Worm (Caenorhabditis elegans) whole organism, L4 larva: Measurements from ENCODE around the gene T03F7.6.

Source experiments
- D1046.2 ChIP-seq: fragments of 200-800 bp; sonication (Bioruptor generic); IDR thresholded peaks from 2 replicates; pipeline ENCODE4 v1.3.6; 2022; ENCODE audit warnings: missing genetic modification characterization, missing compliant biosample characterization
- Y75B8A.6 ChIP-seq: fragments of 200-800 bp; sonication (Bioruptor generic); IDR thresholded peaks from 2 replicates; pipeline ENCODE4 v1.3.6; 2022; ENCODE audit warnings: missing genetic modification reagents, missing genetic modification characterization, missing compliant biosample characterization
- ZK337.2 ChIP-seq: fragments of 200-800 bp; sonication (Bioruptor generic); IDR thresholded peaks from 2 replicates; pipeline ENCODE4 v1.3.6; 2022; ENCODE audit warnings: missing genetic modification reagents, missing genetic modification characterization, missing compliant biosample characterization
- ama-1 ChIP-seq: fragments of 150-350 bp; optimal IDR thresholded peaks from 2 replicates; lab custom pipeline; 2014; ENCODE audit warnings: inconsistent platforms, mixed read lengths
- ceh-20 ChIP-seq: fragments of 200-800 bp; sonication (Bioruptor generic); IDR thresholded peaks from 2 replicates; pipeline ENCODE4 v1.3.6; 2022; ENCODE audit warnings: missing genetic modification reagents, missing genetic modification characterization, missing compliant biosample characterization
- ceh-28 ChIP-seq: fragments of 150-350 bp; optimal IDR thresholded peaks from 2 replicates; lab custom pipeline; 2014; ENCODE audit warnings: missing biosample characterization, missing genetic modification reagents, missing genetic modification characterization
- ceh-44 ChIP-seq: fragments of 200-800 bp; sonication (Bioruptor generic); IDR thresholded peaks from 2 replicates; pipeline ENCODE4 v1.3.6; 2022; ENCODE audit warnings: missing genetic modification reagents, missing genetic modification characterization, missing compliant biosample characterization
- ceh-62 ChIP-seq: sonication (generic microtip); optimal IDR thresholded peaks from 2 replicates; lab custom pipeline; 2017; ENCODE audit warnings: missing biosample characterization, missing genetic modification characterization
- ces-1 ChIP-seq: fragments of 150-350 bp; sonication (generic microtip); optimal IDR thresholded peaks from 4 replicates; lab custom pipeline; 2014; ENCODE audit warnings: missing biosample characterization, missing genetic modification reagents, missing genetic modification characterization
- cey-2 ChIP-seq: sonication (generic microtip); optimal IDR thresholded peaks from 3 replicates; lab custom pipeline; 2017; ENCODE audit warnings: missing genetic modification characterization, mild to moderate bottlenecking, missing compliant biosample characterization, antibody characterized with exemption, borderline replicate concordance; ENCODE audit not compliant: insufficient read depth
- ctbp-1 ChIP-seq: fragments of 200-800 bp; sonication (Bioruptor generic); IDR thresholded peaks from 2 replicates; pipeline ENCODE4 v1.3.6; 2022; ENCODE audit warnings: missing genetic modification reagents, missing genetic modification characterization, missing compliant biosample characterization
- daf-12 ChIP-seq: fragments of 150-350 bp; optimal IDR thresholded peaks from 2 replicates; lab custom pipeline; 2014; ENCODE audit warnings: missing biosample characterization, missing genetic modification reagents, missing genetic modification characterization
- daf-16 ChIP-seq, 3 experiments: sonication (generic microtip); optimal IDR thresholded peaks; 2 replicates each; lab custom pipeline; 2016 to 2017; ENCODE audit warnings: missing genetic modification characterization in 3 of 3, missing genetic modification reagents in 3 of 3, mild to moderate bottlenecking in 2 of 3, missing compliant biosample characterization in 2 of 3, missing biosample characterization in 1 of 3, moderate library complexity in 1 of 3
- daf-19 ChIP-seq: fragments of 200-800 bp; sonication (Bioruptor generic); conservative IDR thresholded peaks from 2 replicates; pipeline ENCODE4 v1.3.6; 2022; ENCODE audit warnings: missing genetic modification characterization, missing compliant biosample characterization
- dmd-6 ChIP-seq: fragments of 200-800 bp; sonication (Bioruptor generic); IDR thresholded peaks from 2 replicates; pipeline ENCODE4 v1.3.6; 2022; ENCODE audit warnings: missing genetic modification reagents, missing genetic modification characterization, missing compliant biosample characterization
- dmd-8 ChIP-seq: fragments of 200-800 bp; sonication (Bioruptor generic); IDR thresholded peaks from 2 replicates; pipeline ENCODE4 v1.3.6; 2022; ENCODE audit warnings: missing genetic modification characterization, missing compliant biosample characterization
- dpl-1 ChIP-seq: fragments of 150-350 bp; optimal IDR thresholded peaks from 2 replicates; lab custom pipeline; 2014; ENCODE audit warnings: missing biosample characterization, missing genetic modification reagents, missing genetic modification characterization
- duxl-1 ChIP-seq: sonication (generic microtip); optimal IDR thresholded peaks from 2 replicates; lab custom pipeline; 2016; ENCODE audit warnings: mild to moderate bottlenecking, missing genetic modification characterization, moderate library complexity, missing compliant biosample characterization; ENCODE audit not compliant: poor library complexity
- hlh-11 ChIP-seq: fragments of 200-800 bp; sonication (Bioruptor generic); optimal IDR thresholded peaks from 2 replicates; lab custom pipeline; 2018; ENCODE audit warnings: mild to moderate bottlenecking, missing genetic modification characterization, missing compliant biosample characterization
- hlh-30 ChIP-seq: sonication (generic microtip); optimal IDR thresholded peaks from 2 replicates; lab custom pipeline; 2017; ENCODE audit warnings: antibody characterized with exemption, mild to moderate bottlenecking, missing genetic modification characterization, missing compliant biosample characterization; ENCODE audit not compliant: insufficient read depth
- jun-1 ChIP-seq: fragments of 150-350 bp; optimal IDR thresholded peaks from 2 replicates; lab custom pipeline; 2014; ENCODE audit warnings: missing biosample characterization, missing genetic modification reagents, missing genetic modification characterization
- lin-1 ChIP-seq: fragments of 200-800 bp; sonication (Bioruptor generic); IDR thresholded peaks from 2 replicates; pipeline ENCODE4 v1.3.6; 2022; ENCODE audit warnings: missing genetic modification reagents, missing genetic modification characterization, missing compliant biosample characterization
- lin-39 ChIP-seq: fragments of 150-350 bp; optimal IDR thresholded peaks from 2 replicates; lab custom pipeline; 2014; ENCODE audit warnings: missing biosample characterization, missing genetic modification reagents, missing genetic modification characterization
- madf-9 ChIP-seq: fragments of 200-800 bp; sonication (Bioruptor generic); conservative IDR thresholded peaks from 2 replicates; pipeline ENCODE4 v1.3.6; 2022; ENCODE audit warnings: missing genetic modification reagents, missing genetic modification characterization, missing compliant biosample characterization
- mdl-1 ChIP-seq, 2 experiments: fragments of 150-350 bp in 1 of 2; sonication (generic microtip) in 1 of 2; optimal IDR thresholded peaks; 2 replicates each; lab custom pipeline; 2014 to 2017; ENCODE audit warnings: missing biosample characterization in 2 of 2, missing genetic modification characterization in 2 of 2
- mxl-3 ChIP-seq: fragments of 200-800 bp; sonication (Bioruptor generic); optimal IDR thresholded peaks from 2 replicates; lab custom pipeline; 2018; ENCODE audit warnings: mild to moderate bottlenecking, missing genetic modification characterization, missing compliant biosample characterization
- nhr-102 ChIP-seq: sonication (generic microtip); optimal IDR thresholded peaks from 2 replicates; lab custom pipeline; 2016; ENCODE audit warnings: mild to moderate bottlenecking, missing genetic modification characterization, moderate library complexity, missing compliant biosample characterization
- nhr-11 ChIP-seq: fragments of 150-350 bp; optimal IDR thresholded peaks from 2 replicates; lab custom pipeline; 2014; ENCODE audit warnings: missing biosample characterization, missing genetic modification characterization
- nhr-25 ChIP-seq: sonication (generic microtip); optimal IDR thresholded peaks from 2 replicates; lab custom pipeline; 2017; ENCODE audit warnings: missing genetic modification characterization, mild to moderate bottlenecking, missing compliant biosample characterization, antibody characterized with exemption, moderate library complexity, borderline replicate concordance; ENCODE audit not compliant: insufficient read depth
- nhr-28 ChIP-seq: fragments of 150-350 bp; optimal IDR thresholded peaks from 2 replicates; lab custom pipeline; 2014; ENCODE audit warnings: missing biosample characterization, missing genetic modification characterization
- nhr-41 ChIP-seq: fragments of 200-800 bp; sonication (Bioruptor generic); IDR thresholded peaks from 2 replicates; pipeline ENCODE4 v1.3.6; 2022; ENCODE audit warnings: missing genetic modification reagents, missing genetic modification characterization, missing compliant biosample characterization
- nhr-48 ChIP-seq: sonication (generic microtip); optimal IDR thresholded peaks from 2 replicates; lab custom pipeline; 2016; ENCODE audit warnings: mild to moderate bottlenecking, missing genetic modification characterization, missing compliant biosample characterization
- nhr-77 ChIP-seq: fragments of 150-350 bp; optimal IDR thresholded peaks from 2 replicates; lab custom pipeline; 2014; ENCODE audit warnings: missing biosample characterization, missing genetic modification characterization
- php-3 ChIP-seq: fragments of 200-800 bp; sonication (Bioruptor generic); IDR thresholded peaks from 2 replicates; pipeline ENCODE4 v1.3.6; 2022; ENCODE audit warnings: missing genetic modification reagents, missing genetic modification characterization, missing compliant biosample characterization
- pqm-1 ChIP-seq: sonication (generic microtip); optimal IDR thresholded peaks from 2 replicates; lab custom pipeline; 2017; ENCODE audit warnings: missing biosample characterization, missing genetic modification characterization
- sdz-12 ChIP-seq: fragments of 200-800 bp; sonication (Bioruptor generic); optimal IDR thresholded peaks from 2 replicates; lab custom pipeline; 2018; ENCODE audit warnings: mild to moderate bottlenecking, missing genetic modification characterization, missing compliant biosample characterization
- set-16 ChIP-seq: fragments of 200-800 bp; sonication (Bioruptor generic); IDR thresholded peaks from 2 replicates; pipeline ENCODE4 v1.3.6; 2022; ENCODE audit warnings: missing genetic modification reagents, missing genetic modification characterization, missing compliant biosample characterization
- snpc-4 ChIP-seq: fragments of 150-350 bp; optimal IDR thresholded peaks from 2 replicates; lab custom pipeline; 2014; ENCODE audit warnings: missing biosample characterization, missing genetic modification characterization
- tra-1 ChIP-seq: fragments of 200-800 bp; sonication (Bioruptor generic); IDR thresholded peaks from 2 replicates; pipeline ENCODE4 v1.3.6; 2022; ENCODE audit warnings: missing genetic modification reagents, missing genetic modification characterization, missing compliant biosample characterization
- unc-39 ChIP-seq: sonication (generic microtip); optimal IDR thresholded peaks from 2 replicates; lab custom pipeline; 2017; ENCODE audit warnings: missing biosample characterization, missing genetic modification characterization
- unc-62 ChIP-seq, 3 experiments: fragments of 150-350 bp in 1 of 3; sonication (generic microtip); optimal IDR thresholded peaks in 2 of 3; peaks in 1 of 3; 1 replicate in 1 of 3; 2 replicates in 2 of 3; lab custom pipeline; 2014 to 2017; ENCODE audit warnings: missing biosample characterization in 3 of 3, missing genetic modification characterization in 3 of 3, missing genetic modification reagents in 3 of 3, missing genotype in 1 of 3
- zfp-2 ChIP-seq: sonication (generic microtip); optimal IDR thresholded peaks from 2 replicates; lab custom pipeline; 2016; ENCODE audit warnings: mild to moderate bottlenecking, missing genetic modification characterization, missing compliant biosample characterization
- zip-11 ChIP-seq: fragments of 200-800 bp; sonication (Bioruptor generic); IDR thresholded peaks from 2 replicates; pipeline ENCODE4 v1.3.6; 2022; ENCODE audit warnings: missing genetic modification characterization, missing compliant biosample characterization
- zip-2 ChIP-seq: fragments of 150-350 bp; optimal IDR thresholded peaks from 2 replicates; lab custom pipeline; 2014; ENCODE audit warnings: missing biosample characterization, missing genetic modification characterization
- ztf-11 ChIP-seq: fragments of 150-350 bp; optimal IDR thresholded peaks from 2 replicates; lab custom pipeline; 2014; ENCODE audit warnings: missing biosample characterization, missing genetic modification characterization
- ztf-7 ChIP-seq: fragments of 150-350 bp; optimal IDR thresholded peaks from 2 replicates; lab custom pipeline; 2014; ENCODE audit warnings: missing biosample characterization, missing genetic modification characterization

T03F7.6 gene

DNA sequence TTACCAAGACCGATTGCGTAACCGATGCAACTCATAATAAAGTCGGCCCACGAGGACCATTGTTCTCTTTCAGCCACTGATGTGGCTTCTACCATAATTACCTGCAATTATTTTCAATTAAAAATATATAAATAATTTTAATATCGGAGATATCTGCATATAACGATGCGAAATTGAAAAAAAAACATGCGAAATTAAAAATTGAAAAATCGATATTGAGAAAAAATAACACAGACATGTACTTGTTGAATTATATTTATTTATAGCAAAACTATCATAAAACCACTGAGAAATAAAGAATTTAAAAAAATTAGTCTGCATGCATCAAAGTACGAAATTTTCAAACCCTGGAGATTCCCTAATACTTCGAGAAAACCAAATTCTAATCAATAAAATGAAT lies 13.9 kb downstream of the T03F7.6 start, which contains the start of gene snf-11 (continued):
- no peak for TF ChIP-seq set-16 (GFP tag; lab: Robert Waterston, UW)
- no peak for TF ChIP-seq nhr-102
- TF ChIP-seq hlh-30 (tag; lab: Kevin White, UChicago): no peak
- TF ChIP-seq zip-11: no peak

DNA sequence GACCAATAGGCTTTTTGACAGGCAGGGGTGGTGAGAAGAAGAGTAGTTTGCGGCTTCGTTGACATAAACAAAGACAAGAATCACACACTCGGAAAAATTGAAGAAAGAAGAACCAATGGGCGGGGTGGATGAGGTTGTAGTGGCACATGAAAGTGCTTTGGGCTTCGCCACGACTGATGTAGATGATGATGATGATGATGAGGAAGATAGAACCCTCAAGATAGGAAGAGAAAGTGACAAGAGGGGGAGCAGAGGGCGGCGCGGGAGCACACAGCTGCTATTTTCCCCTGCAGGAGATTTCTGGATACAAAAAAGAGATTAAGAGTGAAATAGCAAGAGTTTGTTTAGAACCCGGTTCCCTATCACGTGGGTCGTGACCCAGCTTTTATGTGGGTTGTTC lies 14.4 kb downstream of the T03F7.6 start:
- TF ChIP-seq nhr-28 (tag; lab: Kevin White, UChicago) (peak; percentile 46), ztf-7 (tag; lab: Kevin White, UChicago) (no peak), hlh-11 (peak; percentile 22), nhr-11 (tag; lab: Kevin White, UChicago) (peak; percentile 56), zip-11 (no peak), daf-12 (no peak), lin-39 (no peak), hlh-30 (tag; lab: Kevin White, UChicago) (peak; percentile 22), zip-2 (tag; lab: Kevin White, UChicago) (no peak), dmd-6 (GFP tag; lab: Robert Waterston, UW) (no peak), unc-39 (no peak), ceh-44 (GFP tag; lab: Robert Waterston, UW) (no peak), mxl-3 (GFP tag; lab: Kevin White, UChicago) (peak; percentile 20), nhr-41 (GFP tag; lab: Robert Waterston, UW) (no peak), lin-1 (GFP tag; lab: Robert Waterston, UW) (no peak), ceh-20 (GFP tag; lab: Robert Waterston, UW) (0 out of 2 replicates have a peak, but pooled peaks have one; percentile 25), ama-1 (lab: Kevin White, UChicago) (no peak), ces-1 (GFP tag; lab: Kevin White, UChicago) (no peak), D1046.2 (no peak), sdz-12 (GFP tag; lab: Kevin White, UChicago) (no peak), ZK337.2 (GFP tag; lab: Robert Waterston, UW) (peak; percentile 45; the same call in 1 of the 2 replicates), duxl-1 (tag; lab: Kevin White, UChicago) (no peak), ctbp-1 (no peak), cey-2 (no peak), ceh-28 (tag; lab: Kevin White, UChicago) (no peak), tra-1 (0 out of 2 replicates have a peak, but pooled peaks have one; percentile 20), zfp-2 (no peak), jun-1 (tag; lab: Kevin White, UChicago) (no peak), daf-16 (GFP tag; optimal IDR thresholded peaks at IDR 0.05; lab: Kevin White, UChicago) (peak in 1 of 2 experiments; percentile 58), daf-16 (tag; optimal IDR thresholded peaks at IDR 0.05; lab: Kevin White, UChicago) (no peak), ztf-11 (no peak)

DNA sequence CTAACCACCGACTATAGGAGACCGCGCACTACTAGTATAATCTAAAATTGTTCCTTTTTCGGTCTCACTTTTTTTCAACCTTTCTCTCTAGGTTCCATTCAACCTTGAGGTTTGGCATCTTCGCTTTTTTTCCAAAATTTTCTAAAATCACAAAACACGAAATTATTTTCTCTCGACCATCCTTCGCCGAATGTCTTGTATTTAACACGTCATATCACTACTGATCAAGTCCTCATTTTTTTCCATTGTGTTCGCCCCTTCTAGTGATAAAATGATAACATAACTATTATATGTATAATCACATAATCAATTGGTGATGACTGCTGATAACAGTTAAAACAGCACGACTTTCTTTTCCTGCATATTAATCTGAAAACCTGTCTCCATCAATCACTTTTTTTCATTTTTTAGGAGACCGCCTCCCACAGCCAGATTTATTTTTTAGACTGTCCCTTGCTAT lies 16.6 kb downstream of the T03F7.6 start, which contains the start of gene T03F7.7:
T03F7.7 (plus strand) TSS at position 410 of the 460 bp plus-strand sequence.
- peak; percentile 66 for TF ChIP-seq hlh-11
- TF ChIP-seq madf-9: no peak
- no peak for TF ChIP-seq daf-19
- no peak for TF ChIP-seq daf-16 (GFP tag; optimal IDR thresholded peaks at IDR 0.05; lab: Kevin White, UChicago)
- peak; percentile 55 for TF ChIP-seq daf-16 (tag; optimal IDR thresholded peaks at IDR 0.05; lab: Kevin White, UChicago)
- TF ChIP-seq cey-2: no peak
- no peak for TF ChIP-seq dpl-1 (GFP tag; lab: Kevin White, UChicago)
- peak; percentile 93 for TF ChIP-seq pqm-1 (tag; lab: Kevin White, UChicago)
- peak; percentile 45 for TF ChIP-seq nhr-48
- no peak for TF ChIP-seq ceh-62 (tag; lab: Kevin White, UChicago)
- peak; percentile 64 for TF ChIP-seq nhr-77 (tag; lab: Kevin White, UChicago)
- peak; percentile 84 for TF ChIP-seq lin-1 (GFP tag; lab: Robert Waterston, UW)
- TF ChIP-seq Y75B8A.6 (GFP tag; lab: Robert Waterston, UW): no peak
- peak in 1 of 2 experiments; percentile 35 for TF ChIP-seq mdl-1 (tag; optimal IDR thresholded peaks at IDR 0.05; lab: Kevin White, UChicago)
- TF ChIP-seq nhr-25 (tag; lab: Kevin White, UChicago): no peak
- TF ChIP-seq snpc-4 (tag; lab: Kevin White, UChicago): no peak
- TF ChIP-seq php-3 (GFP tag; lab: Robert Waterston, UW): peak; percentile 75
- TF ChIP-seq unc-39: no peak
- TF ChIP-seq tra-1: peak; percentile 73; the same call in 1 of the 2 replicates
- TF ChIP-seq nhr-28 (tag; lab: Kevin White, UChicago): peak; percentile 85
- no peak for TF ChIP-seq dmd-8 (GFP tag; lab: Robert Waterston, UW)
- TF ChIP-seq mxl-3 (GFP tag; lab: Kevin White, UChicago): peak; percentile 46
- peak; percentile 85 for TF ChIP-seq dmd-6 (GFP tag; lab: Robert Waterston, UW)
- TF ChIP-seq unc-62 (GFP tag; optimal IDR thresholded peaks at IDR 0.05 in 1 of 2; lab: Kevin White, UChicago): no peak
- no peak for TF ChIP-seq unc-62 (tag; optimal IDR thresholded peaks at IDR 0.05; lab: Kevin White, UChicago)
